Fruit fly (Drosophila melanogaster): ENCODE data around the gene gukh.

gukh gene

DNA sequence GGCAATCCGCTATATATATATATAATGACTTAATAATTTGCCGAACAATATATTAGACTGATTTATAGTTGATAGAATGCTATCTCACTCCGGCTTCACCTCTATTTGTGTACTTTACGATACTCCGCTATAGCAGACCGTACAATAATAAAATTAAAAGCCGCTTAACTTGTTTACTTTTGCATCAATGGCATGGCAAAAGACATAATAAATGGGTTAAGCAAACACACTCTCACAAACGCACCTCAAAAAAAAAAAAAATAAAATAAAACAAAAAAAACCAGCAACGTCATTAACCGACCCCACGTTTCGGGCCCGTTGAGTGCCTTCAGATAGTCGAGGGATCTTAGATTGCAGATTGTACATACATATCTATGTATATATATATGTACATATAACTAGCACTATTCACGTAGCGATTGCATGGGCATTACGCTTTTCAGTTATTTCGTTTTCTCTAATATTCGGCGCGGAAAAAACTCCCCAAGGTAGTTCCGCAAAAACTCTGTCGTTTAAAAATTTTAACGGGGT is 84.1 kb downstream of the gukh start:
- no peak for TF ChIP-seq h (optimal IDR thresholded peaks at IDR 0.05)
- no peak for TF ChIP-seq Myc (optimal IDR thresholded peaks at IDR 0.05)
- no peak for TF ChIP-seq psq (optimal IDR thresholded peaks at IDR 0.05)
- TF ChIP-seq ttk (optimal IDR thresholded peaks at IDR 0.05), result no peak
- TF ChIP-seq insv (optimal IDR thresholded peaks at IDR 0.05), result no peak
- no peak for TF ChIP-seq Sin3A (optimal IDR thresholded peaks at IDR 0.05)

DNA sequence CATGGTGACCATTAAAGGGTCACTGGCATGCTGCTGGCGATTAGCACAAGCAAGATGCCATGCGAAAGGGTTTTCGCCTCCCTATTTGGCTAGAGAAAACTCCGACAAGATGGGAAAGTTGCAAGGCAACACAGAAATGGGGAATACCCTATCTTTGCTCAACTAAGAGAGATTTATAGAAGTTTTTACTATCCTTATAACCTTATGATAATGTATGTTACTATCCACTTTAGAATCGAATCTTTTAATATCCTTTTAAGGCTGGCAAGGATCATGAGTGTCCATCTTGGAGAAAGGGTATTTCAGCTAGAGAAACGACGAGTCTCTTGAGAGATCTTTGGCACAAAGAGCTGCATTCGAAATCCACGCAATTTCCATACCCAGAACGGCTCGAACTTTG is 85.9 kb downstream of the gukh start:
- TF ChIP-seq Myc (optimal IDR thresholded peaks at IDR 0.05) (no peak), insv (optimal IDR thresholded peaks at IDR 0.05) (no peak), psq (optimal IDR thresholded peaks at IDR 0.05) (no peak), Sin3A (optimal IDR thresholded peaks at IDR 0.05) (no peak), h (optimal IDR thresholded peaks at IDR 0.05) (no peak), ttk (optimal IDR thresholded peaks at IDR 0.05) (no peak)

DNA sequence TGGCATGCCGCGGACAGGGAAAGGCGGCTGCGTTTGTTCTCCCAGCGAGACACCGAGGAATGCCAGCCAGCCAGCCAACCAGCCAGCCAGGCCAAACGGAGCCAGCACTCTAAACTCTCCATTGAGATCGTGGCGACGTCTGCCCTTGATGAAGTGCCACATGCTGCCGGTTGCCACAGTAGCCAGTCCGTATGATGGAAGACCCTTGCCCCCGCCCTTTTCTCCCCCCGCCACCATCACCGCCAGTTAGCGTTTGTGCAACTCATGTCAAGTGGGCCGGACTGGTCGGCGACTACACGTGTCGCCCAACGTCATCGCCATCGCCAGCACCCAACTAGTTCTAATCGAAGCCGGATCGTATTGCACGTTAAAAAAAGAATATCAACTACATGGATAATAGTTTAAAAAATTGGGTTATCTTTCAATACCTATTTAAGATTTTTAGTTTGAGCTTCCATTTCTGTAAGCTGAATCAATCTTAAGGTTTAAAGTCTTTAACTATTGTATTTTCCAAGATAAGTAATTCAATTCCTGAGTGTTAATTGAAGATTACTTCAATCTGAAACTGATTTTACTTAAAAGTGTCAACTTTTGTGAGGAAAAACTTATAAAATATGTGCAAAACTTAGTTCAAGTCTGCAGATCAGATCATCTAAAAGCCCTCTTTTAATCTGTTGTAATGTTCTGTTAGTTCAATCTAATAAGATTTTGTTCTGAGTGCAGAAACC is 86.6 kb downstream of the gukh start:
- TF ChIP-seq Sin3A (optimal IDR thresholded peaks at IDR 0.05) (no peak), Myc (optimal IDR thresholded peaks at IDR 0.05) (no peak), insv (optimal IDR thresholded peaks at IDR 0.05) (no peak), h (optimal IDR thresholded peaks at IDR 0.05) (no peak), psq (optimal IDR thresholded peaks at IDR 0.05) (no peak), ttk (optimal IDR thresholded peaks at IDR 0.05) (no peak)

DNA sequence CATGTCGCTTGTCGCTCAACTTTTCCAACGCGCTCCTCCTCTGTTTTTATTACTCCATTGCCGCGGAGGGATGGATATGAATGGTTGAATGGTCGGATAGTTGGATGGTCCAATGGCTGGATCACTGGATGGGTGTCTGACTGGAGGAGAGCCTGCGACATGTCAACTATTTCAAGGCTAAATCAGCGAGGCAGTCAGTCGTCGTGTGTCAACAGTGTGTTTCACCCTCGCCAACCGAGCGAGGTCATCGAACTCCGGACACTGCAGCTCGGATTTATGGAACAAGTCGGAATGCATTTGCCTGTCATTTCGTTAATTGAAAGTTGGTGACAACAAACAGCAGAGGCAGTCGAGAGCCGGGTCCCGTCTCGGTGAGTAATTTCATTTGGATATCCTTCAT is 88.1 kb downstream of the gukh start:
- TF ChIP-seq h (optimal IDR thresholded peaks at IDR 0.05), result no peak
- no peak for TF ChIP-seq insv (optimal IDR thresholded peaks at IDR 0.05)
- no peak for TF ChIP-seq Sin3A (optimal IDR thresholded peaks at IDR 0.05)
- TF ChIP-seq ttk (optimal IDR thresholded peaks at IDR 0.05), result no peak
- TF ChIP-seq psq (optimal IDR thresholded peaks at IDR 0.05), result no peak
- no peak for TF ChIP-seq Myc (optimal IDR thresholded peaks at IDR 0.05)

Data from Kc167 (cell line).